Worm (Caenorhabditis elegans): Measurements from ENCODE around the gene mstr-2.

Gene mstr-2

ce11 chrIII:4470793-4471192 is 1.9 kb downstream of the mstr-2 start (continued):
- TF ChIP-seq grh-1 (GFP tag; IDR thresholded peaks at IDR 0.05), result peak; percentile 16; the same call in 1 of the 2 replicates
- peak; percentile 53 for TF ChIP-seq nhr-20 (tag; optimal IDR thresholded peaks at IDR 0.05)
- no peak for TF ChIP-seq lin-39 (tag; optimal IDR thresholded peaks at IDR 0.05)
- peak; percentile 19 for TF ChIP-seq ceh-8 (GFP tag; optimal IDR thresholded peaks at IDR 0.05)
- no peak for TF ChIP-seq mab-9 (GFP tag; IDR thresholded peaks at IDR 0.05)
- TF ChIP-seq nhr-76 (tag; optimal IDR thresholded peaks at IDR 0.05), result no peak
- TF ChIP-seq fos-1 (tag; optimal IDR thresholded peaks at IDR 0.05), result peak; percentile 19
- TF ChIP-seq aly-2 (tag; optimal IDR thresholded peaks at IDR 0.05), result no peak
- TF ChIP-seq elt-3 (tag; optimal IDR thresholded peaks at IDR 0.05), result peak in 1 of 6 experiments; percentile 50
- TF ChIP-seq ama-1 (optimal IDR thresholded peaks at IDR 0.05), result no peak
- no peak for TF ChIP-seq tlp-1 (tag; optimal IDR thresholded peaks at IDR 0.05)
- TF ChIP-seq ets-5 (GFP tag; IDR thresholded peaks at IDR 0.05), result no peak
- TF ChIP-seq lin-14 (GFP tag; optimal IDR thresholded peaks at IDR 0.05), result peak; percentile 57
- no peak for TF ChIP-seq unc-98 (GFP tag; IDR thresholded peaks at IDR 0.05)
- peak; percentile 82 for TF ChIP-seq lir-3 (tag; optimal IDR thresholded peaks at IDR 0.05; ENCODE audit: poor library complexity)
- no peak for TF ChIP-seq ces-1 (GFP tag; optimal IDR thresholded peaks at IDR 0.05)
- no peak for TF ChIP-seq alr-1 (tag; optimal IDR thresholded peaks at IDR 0.05; ENCODE audit: borderline replicate concordance)
- peak in 2 of 3 experiments; percentile 33 to 52 for TF ChIP-seq dpl-1 (GFP tag; optimal IDR thresholded peaks at IDR 0.05)
- no peak for TF ChIP-seq Y116A8C.19 (tag; optimal IDR thresholded peaks at IDR 0.05; ENCODE audit: borderline replicate concordance)
- no peak for TF ChIP-seq pag-3 (tag; optimal IDR thresholded peaks at IDR 0.05; ENCODE audit: borderline replicate concordance, insufficient read depth)
- TF ChIP-seq tbx-2 (tag; optimal IDR thresholded peaks at IDR 0.05), result peak; percentile 30
- no peak for TF ChIP-seq nhr-237 (tag; optimal IDR thresholded peaks at IDR 0.05)
- TF ChIP-seq nhr-12 (tag; optimal IDR thresholded peaks at IDR 0.05), result no peak

DNA sequence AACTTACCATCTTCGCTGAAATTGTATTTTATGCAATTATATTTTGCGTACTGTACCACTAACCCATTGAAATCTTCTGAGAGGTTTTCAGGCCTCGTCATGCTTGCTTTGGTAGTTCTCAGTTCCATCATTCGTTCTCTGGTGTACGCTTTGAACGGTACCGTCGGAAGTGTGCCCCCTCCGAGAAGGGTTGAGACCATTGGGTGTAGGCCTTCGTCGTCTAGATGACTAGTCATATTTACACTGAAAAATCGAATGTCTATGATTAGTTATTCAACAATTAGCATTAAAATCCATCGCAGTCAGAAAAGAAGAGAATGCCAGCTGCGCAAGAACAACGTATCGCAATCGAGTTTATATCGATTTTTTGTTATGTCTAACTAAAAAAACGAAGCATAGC is 6.0 kb downstream of the mstr-2 start, which contains the start of gene ifet-1:
Gene ifet-1, minus strand, starts transcription at position 243 of the 400 bp plus-strand sequence.
- TF ChIP-seq nhr-85 (tag), result peak; percentile 18
- no peak for TF ChIP-seq nhr-77 (tag; optimal IDR thresholded peaks at IDR 0.05)

DNA sequence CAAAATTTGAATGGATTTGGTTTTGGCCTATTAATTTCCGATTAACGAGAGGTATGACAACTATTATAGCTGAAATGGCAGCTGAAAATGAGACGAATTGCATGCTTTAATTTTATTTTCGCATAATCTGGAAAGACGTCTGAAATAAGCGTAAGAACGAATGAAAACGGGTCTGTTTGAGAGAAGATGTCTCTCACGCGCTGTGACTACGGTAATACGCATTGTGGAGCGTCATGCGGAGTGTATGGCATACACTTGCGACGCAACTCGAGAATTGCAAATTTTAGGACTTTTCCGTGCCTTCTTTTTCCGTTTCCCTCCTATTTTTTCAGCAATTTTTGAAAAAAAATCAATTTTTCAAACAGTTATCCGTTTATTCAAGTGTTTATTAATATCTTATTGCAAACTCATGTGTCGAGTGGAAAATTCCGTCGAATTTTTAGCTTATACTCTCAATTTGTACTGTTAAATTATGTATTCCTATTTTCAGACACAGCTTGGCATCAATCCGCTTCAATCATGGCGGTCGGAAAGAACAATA is 6.6 kb downstream of the mstr-2 start, which contains the start of gene rps-1:
Gene rps-1, plus strand, starts transcription at position 491 of the 541 bp plus-strand sequence.
- TF ChIP-seq ceh-8 (GFP tag; optimal IDR thresholded peaks at IDR 0.05) (peak; percentile 96), swsn-7 (tag; optimal IDR thresholded peaks at IDR 0.05) (peak; percentile 99), ces-1 (GFP tag; optimal IDR thresholded peaks at IDR 0.05) (peak; percentile 67), unc-98 (GFP tag; IDR thresholded peaks at IDR 0.05) (peak; percentile 92), C34B4.2 (tag; optimal IDR thresholded peaks at IDR 0.05) (peak; percentile 83), mdl-1 (tag; optimal IDR thresholded peaks at IDR 0.05) (peak; percentile 55 to 98), sptf-1 (tag; optimal IDR thresholded peaks at IDR 0.05) (no peak), aly-2 (tag; optimal IDR thresholded peaks at IDR 0.05) (peak; percentile 97), hlh-17 (GFP tag; optimal IDR thresholded peaks at IDR 0.05; ENCODE audit: borderline replicate concordance) (no peak), grh-1 (GFP tag; IDR thresholded peaks at IDR 0.05) (peak; percentile 96), unc-30 (tag; optimal IDR thresholded peaks at IDR 0.05) (peak; percentile 87), ztf-11 (tag; optimal IDR thresholded peaks at IDR 0.05) (peak in 1 of 2 experiments; percentile 98), aha-1 (tag; optimal IDR thresholded peaks at IDR 0.05) (peak; percentile 91), lir-3 (tag; optimal IDR thresholded peaks at IDR 0.05; ENCODE audit: poor library complexity) (peak; percentile 94), fkh-10 (GFP tag; optimal IDR thresholded peaks at IDR 0.05) (peak; percentile 98), blmp-1 (tag; optimal IDR thresholded peaks at IDR 0.05) (peak; percentile 87), nhr-20 (tag; optimal IDR thresholded peaks at IDR 0.05) (peak; percentile 99), ceh-88 (GFP tag; IDR thresholded peaks at IDR 0.05) (peak; percentile 95), pax-3 (tag; optimal IDR thresholded peaks at IDR 0.05) (peak; percentile 97), ama-1 (optimal IDR thresholded peaks at IDR 0.05) (peak; percentile 92), lin-13 (GFP tag; optimal IDR thresholded peaks at IDR 0.05) (peak; percentile 98), fkh-8 (tag; optimal IDR thresholded peaks at IDR 0.05) (peak; percentile 99), egl-13 (tag; optimal IDR thresholded peaks at IDR 0.05) (peak; percentile 99), sup-37 (GFP tag; optimal IDR thresholded peaks at IDR 0.05) (peak; percentile 96), hlh-4 (tag; optimal IDR thresholded peaks at IDR 0.05) (peak; percentile 67), unc-130 (tag; optimal IDR thresholded peaks at IDR 0.05) (peak; percentile 99), dpl-1 (GFP tag; optimal IDR thresholded peaks at IDR 0.05) (peak; percentile 93 to 94 (median 93)), nhr-28 (tag; optimal IDR thresholded peaks at IDR 0.05) (peak; percentile 60), irx-1 (tag; optimal IDR thresholded peaks at IDR 0.05) (peak; percentile 98), mep-1 (tag; optimal IDR thresholded peaks at IDR 0.05) (peak; percentile 100), efl-3 (GFP tag; optimal IDR thresholded peaks at IDR 0.05) (peak; percentile 88), lin-39 (tag; optimal IDR thresholded peaks at IDR 0.05) (peak; percentile 97), nhr-85 (tag) (peak; percentile 99)

Measured in whole organism, L1 larva.